Fruit fly (Drosophila melanogaster) whole organism, wandering third instar larva: ENCODE measurements around the gene cpo.

ENCODE experiments used
- Abd-B ChIP-seq: fragments of >200 bp; optimal IDR thresholded peaks from 2 replicates; lab custom pipeline; 2017; ENCODE audit warnings: missing biosample characterization, missing genetic modification characterization
- CG32264 ChIP-seq: fragments of 200-800 bp; sonication (Bioruptor generic); optimal IDR thresholded peaks from 2 replicates; lab custom pipeline; 2016; ENCODE audit warnings: missing biosample characterization, missing genetic modification characterization
- CrebA ChIP-seq: fragments of 200-800 bp; sonication (Bioruptor generic); optimal IDR thresholded peaks from 2 replicates; lab custom pipeline; 2016; ENCODE audit warnings: missing biosample characterization, mild to moderate bottlenecking, missing genetic modification characterization, borderline replicate concordance
- Dif ChIP-seq: fragments of 200-275, 200-300 bp; sonication (Bioruptor generic); optimal IDR thresholded peaks from 2 replicates; lab custom pipeline; 2018; ENCODE audit warnings: missing biosample characterization, missing genetic modification characterization; ENCODE audit not compliant: partially characterized antibody
- Myc ChIP-seq: fragments of >200 bp; optimal IDR thresholded peaks from 2 replicates; lab custom pipeline; 2017
- OdsH ChIP-seq: fragments of 200-800 bp; sonication (Bioruptor generic); optimal IDR thresholded peaks from 2 replicates; lab custom pipeline; 2016; ENCODE audit warnings: missing biosample characterization, mild to moderate bottlenecking, missing genetic modification characterization
- Vsx2 ChIP-seq: fragments of 200-300, 225-300 bp; sonication (Bioruptor generic); optimal IDR thresholded peaks from 2 replicates; lab custom pipeline; 2018; ENCODE audit warnings: missing biosample characterization, missing genetic modification characterization; ENCODE audit not compliant: partially characterized antibody
- brk ChIP-seq: fragments of 200-800 bp; sonication (Bioruptor generic); optimal IDR thresholded peaks from 2 replicates; lab custom pipeline; 2016; ENCODE audit warnings: missing biosample characterization, mild to moderate bottlenecking, missing genetic modification characterization
- dl ChIP-seq, 2 experiments: fragments of 175-275, 200-275 bp in 1 of 2; fragments of 200-275 bp in 1 of 2; sonication (Bioruptor generic); optimal IDR thresholded peaks; lab custom pipeline; 2018; ENCODE audit warnings: mild to moderate bottlenecking in 2 of 2, missing biosample characterization in 2 of 2, missing genetic modification characterization in 2 of 2, moderate library complexity in 2 of 2; ENCODE audit not compliant: partially characterized antibody in 2 of 2, insufficient read depth in 1 of 2
- pan ChIP-seq: fragments of >200 bp; optimal IDR thresholded peaks from 2 replicates; lab custom pipeline; 2017
- tai ChIP-seq: sonication (Bioruptor generic); optimal IDR thresholded peaks from 2 replicates; lab custom pipeline; 2016; ENCODE audit warnings: missing biosample characterization, missing genetic modification characterization
- usp ChIP-seq: fragments of >200 bp; optimal IDR thresholded peaks from 2 replicates; lab custom pipeline; 2017; ENCODE audit warnings: missing biosample characterization, missing genetic modification characterization

- TF ChIP-seq Abd-B (GFP tag; lab: Kevin White, UChicago) (no peak), Vsx2 (no peak), dl (GFP tag; optimal IDR thresholded peaks at IDR 0.05; lab: Kevin White, UChicago; ENCODE audit: insufficient read depth in 1 of 2, partially characterized antibody in 2 of 2) (no peak), Myc (lab: Kevin White, UChicago) (no peak), usp (no peak), pan (lab: Kevin White, UChicago) (no peak), OdsH (GFP tag; lab: Kevin White, UChicago) (no peak), CrebA (GFP tag; lab: Kevin White, UChicago) (no peak), Dif (GFP tag; lab: Kevin White, UChicago) (no peak), CG32264 (GFP tag; lab: Kevin White, UChicago) (no peak), brk (no peak), tai (GFP tag; lab: Kevin White, UChicago) (no peak)
Observed at dm6 chr3R:18006483-18006882, 86.9 kb downstream of the cpo start.
